Worm (Caenorhabditis elegans) whole organism, L3 larva: ENCODE results near the gene T21B10.4.

Experiments used
- R02D3.7 ChIP-seq: fragments of 150-350 bp; optimal IDR thresholded peaks from 2 replicates; lab custom pipeline; 2014; ENCODE audit warnings: missing biosample characterization, missing genetic modification characterization
- ZK546.5 ChIP-seq: sonication (generic microtip); optimal IDR thresholded peaks from 2 replicates; lab custom pipeline; 2017; ENCODE audit warnings: missing biosample characterization, missing genetic modification characterization
- aly-2 ChIP-seq: fragments of 150-350 bp; optimal IDR thresholded peaks from 2 replicates; lab custom pipeline; 2014; ENCODE audit warnings: missing biosample characterization, missing genetic modification characterization
- ceh-28 ChIP-seq: fragments of 150-350 bp; optimal IDR thresholded peaks from 2 replicates; lab custom pipeline; 2014; ENCODE audit warnings: missing biosample characterization, missing genetic modification reagents, missing genetic modification characterization
- ceh-82 ChIP-seq: fragments of 150-350 bp; optimal IDR thresholded peaks from 2 replicates; lab custom pipeline; 2014; ENCODE audit warnings: missing biosample characterization, missing genetic modification characterization
- ceh-9 ChIP-seq: sonication (generic microtip); optimal IDR thresholded peaks from 2 replicates; lab custom pipeline; 2018; ENCODE audit warnings: missing biosample characterization, missing genetic modification characterization
- daf-12 ChIP-seq: fragments of 150-350 bp; optimal IDR thresholded peaks from 2 replicates; lab custom pipeline; 2014; ENCODE audit warnings: missing biosample characterization, missing genetic modification reagents, missing genetic modification characterization
- egl-27 ChIP-seq: sonication (generic microtip); optimal IDR thresholded peaks from 4 replicates; lab custom pipeline; 2017; ENCODE audit warnings: missing biosample characterization, missing genetic modification reagents, missing genetic modification characterization
- egl-5 ChIP-seq: fragments of 150-350 bp; optimal IDR thresholded peaks from 2 replicates; lab custom pipeline; 2017; ENCODE audit warnings: missing biosample characterization, missing genetic modification reagents, missing genetic modification characterization, inconsistent platforms
- elt-2 ChIP-seq: sonication (generic microtip); optimal IDR thresholded peaks from 2 replicates; lab custom pipeline; 2016; ENCODE audit warnings: missing genetic modification reagents, mild to moderate bottlenecking, missing genetic modification characterization, missing compliant biosample characterization
- elt-3 ChIP-seq, 3 experiments: fragments of 150-350 bp in 1 of 3; sonication (generic microtip) in 2 of 3; optimal IDR thresholded peaks; 2 replicates in 2 of 3; 4 replicates in 1 of 3; lab custom pipeline; 2014 to 2017; ENCODE audit warnings: missing biosample characterization in 3 of 3, missing genetic modification characterization in 3 of 3
- eor-1 ChIP-seq, 2 experiments: fragments of 150-350 bp; optimal IDR thresholded peaks; 2 replicates each; lab custom pipeline; 2014 to 2018; ENCODE audit warnings: missing biosample characterization in 2 of 2, missing genetic modification characterization in 2 of 2
- fkh-10 ChIP-seq: sonication (generic microtip); optimal IDR thresholded peaks from 2 replicates; lab custom pipeline; 2017; ENCODE audit warnings: missing biosample characterization, missing genetic modification reagents, missing genetic modification characterization
- hmg-11 ChIP-seq: sonication (generic microtip); optimal IDR thresholded peaks from 2 replicates; lab custom pipeline; 2016; ENCODE audit warnings: missing genetic modification characterization, missing compliant biosample characterization
- jun-1 ChIP-seq: fragments of 150-350 bp; optimal IDR thresholded peaks from 2 replicates; lab custom pipeline; 2014; ENCODE audit warnings: missing biosample characterization, missing genetic modification reagents, missing genetic modification characterization
- lin-15B ChIP-seq: fragments of 150-350 bp; optimal IDR thresholded peaks from 2 replicates; lab custom pipeline; 2014; ENCODE audit warnings: missing biosample characterization, missing genetic modification characterization
- lin-39 ChIP-seq: fragments of 150-350 bp; optimal IDR thresholded peaks from 2 replicates; lab custom pipeline; 2018; ENCODE audit warnings: missing biosample characterization, missing genetic modification reagents, missing genetic modification characterization
- lsy-12 ChIP-seq: sonication (generic microtip); optimal IDR thresholded peaks from 2 replicates; lab custom pipeline; 2016; ENCODE audit warnings: mild to moderate bottlenecking, missing genetic modification characterization, missing compliant biosample characterization
- mml-1 ChIP-seq: fragments of 150-350 bp; sonication (generic microtip); optimal IDR thresholded peaks from 3 replicates; lab custom pipeline; 2014; ENCODE audit warnings: missing biosample characterization, missing genetic modification characterization
- nhr-23 ChIP-seq: fragments of 150-350 bp; optimal IDR thresholded peaks from 2 replicates; lab custom pipeline; 2014; ENCODE audit warnings: missing biosample characterization, missing genetic modification reagents, missing genetic modification characterization
- nhr-28 ChIP-seq: fragments of 150-350 bp; optimal IDR thresholded peaks from 2 replicates; lab custom pipeline; 2014; ENCODE audit warnings: missing biosample characterization, missing genetic modification characterization
- nhr-76 ChIP-seq: fragments of 150-350 bp; sonication (generic microtip); optimal IDR thresholded peaks from 5 replicates; lab custom pipeline; 2014; ENCODE audit warnings: missing biosample characterization, missing genetic modification characterization
- pha-4 ChIP-seq: fragments of 150-350 bp; optimal IDR thresholded peaks from 2 replicates; lab custom pipeline; 2014; ENCODE audit warnings: missing biosample characterization, missing genetic modification reagents, missing genetic modification characterization
- pqm-1 ChIP-seq: fragments of 150-350 bp; optimal IDR thresholded peaks from 2 replicates; lab custom pipeline; 2017; ENCODE audit warnings: missing biosample characterization, missing genetic modification characterization, inconsistent platforms
- sea-2 ChIP-seq: fragments of 150-350 bp; sonication (generic microtip); optimal IDR thresholded peaks from 4 replicates; lab custom pipeline; 2014; ENCODE audit warnings: missing biosample characterization, missing genetic modification reagents, missing genetic modification characterization
- skn-1 ChIP-seq: fragments of 150-350 bp; optimal IDR thresholded peaks from 2 replicates; lab custom pipeline; 2014; ENCODE audit warnings: missing biosample characterization, missing genetic modification characterization
- tbx-2 ChIP-seq: sonication (generic microtip); optimal IDR thresholded peaks from 2 replicates; lab custom pipeline; 2016; ENCODE audit warnings: mild to moderate bottlenecking, missing genetic modification characterization, missing compliant biosample characterization
- unc-39 ChIP-seq: sonication (generic microtip); optimal IDR thresholded peaks from 4 replicates; lab custom pipeline; 2017; ENCODE audit warnings: missing biosample characterization, missing genetic modification characterization
- zag-1 ChIP-seq: fragments of 150-350 bp; optimal IDR thresholded peaks from 2 replicates; lab custom pipeline; 2014; ENCODE audit warnings: missing biosample characterization, missing genetic modification characterization
- ztf-4 ChIP-seq: fragments of 150-350 bp; optimal IDR thresholded peaks from 2 replicates; lab custom pipeline; 2014; ENCODE audit warnings: missing biosample characterization, missing genetic modification characterization

T21B10.4 gene

DNA sequence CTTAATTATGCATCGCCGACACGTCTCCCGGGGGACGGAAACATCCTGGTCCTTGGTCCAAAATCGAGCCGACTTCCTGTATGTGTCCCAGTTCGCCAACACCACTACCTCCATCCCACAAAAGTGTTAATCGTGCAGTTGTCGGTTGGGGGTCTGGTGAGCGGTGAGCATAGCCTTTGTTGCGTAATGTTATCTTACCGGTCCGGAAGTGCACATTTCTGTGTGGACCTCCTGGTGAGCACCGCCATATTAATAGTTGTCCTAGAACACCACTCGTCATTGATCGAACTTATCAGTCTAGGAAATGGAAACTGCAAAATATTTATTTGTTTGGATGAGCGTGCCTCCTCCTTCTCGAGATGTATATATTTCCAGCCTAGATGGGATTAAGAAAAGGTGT lies 43.5 kb upstream of the T21B10.4 start:
- TF ChIP-seq pqm-1 (tag; lab: Kevin White, UChicago) (no peak), skn-1 (tag; lab: Kevin White, UChicago) (no peak), ceh-82 (no peak)

DNA sequence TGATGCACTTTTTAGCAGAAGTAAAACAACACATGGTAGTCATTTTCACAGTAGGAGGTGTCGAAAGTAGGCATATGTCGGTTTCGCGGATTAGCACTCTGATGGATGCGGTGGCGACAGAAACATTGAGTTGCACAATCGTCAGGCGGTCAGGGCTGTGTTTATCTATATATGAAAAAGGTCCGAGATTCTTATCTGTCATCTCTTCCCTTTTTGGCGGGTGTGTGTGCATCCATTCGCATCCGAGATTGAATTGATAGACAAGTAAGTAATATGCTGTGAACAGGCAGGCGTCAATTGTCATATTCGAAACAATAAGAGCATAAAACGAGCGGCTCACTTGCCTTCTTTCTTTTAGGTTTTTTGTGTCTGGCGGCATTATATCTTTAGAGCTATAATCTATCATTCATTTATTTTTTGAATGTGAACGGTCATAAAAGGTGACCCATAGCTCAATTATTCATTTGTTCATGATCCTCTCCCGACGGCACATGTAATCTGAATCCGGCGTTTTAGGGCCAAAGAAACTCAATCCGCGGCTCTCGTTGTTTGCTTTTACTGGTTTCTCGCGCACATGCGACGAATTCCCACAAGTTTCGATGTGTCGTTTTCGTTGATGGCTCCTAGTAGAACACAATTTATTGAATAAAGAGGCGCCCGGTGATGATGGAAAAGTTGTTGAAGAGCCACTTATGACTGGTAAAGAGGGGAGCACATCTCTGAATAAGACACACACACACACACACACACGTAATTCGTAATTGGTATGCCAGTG lies 41.9 kb upstream of the T21B10.4 start:
- TF ChIP-seq fkh-10 (no peak), sea-2 (GFP tag; lab: Kevin White, UChicago) (no peak), daf-12 (no peak), elt-3 (tag; optimal IDR thresholded peaks at IDR 0.05; lab: Kevin White, UChicago) (no peak), mml-1 (tag; lab: Kevin White, UChicago) (no peak), R02D3.7 (tag; lab: Kevin White, UChicago) (no peak), lin-15B (tag; lab: Kevin White, UChicago) (no peak), ceh-28 (tag; lab: Kevin White, UChicago) (no peak)

ce11 chrII:8899357-8899748 lies 41.3 kb upstream of the T21B10.4 start:
- TF ChIP-seq pqm-1 (tag; lab: Kevin White, UChicago), result no peak
- TF ChIP-seq nhr-23 (tag; lab: Kevin White, UChicago), result no peak
- TF ChIP-seq eor-1 (tag; optimal IDR thresholded peaks at IDR 0.05; lab: Kevin White, UChicago), result no peak
- TF ChIP-seq lsy-12 (tag; lab: Kevin White, UChicago), result no peak
- TF ChIP-seq elt-3 (tag; optimal IDR thresholded peaks at IDR 0.05; lab: Kevin White, UChicago), result no peak
- no peak for TF ChIP-seq egl-27
- no peak for TF ChIP-seq ZK546.5 (tag; lab: Kevin White, UChicago)
- TF ChIP-seq hmg-11 (tag; lab: Kevin White, UChicago), result no peak
- TF ChIP-seq tbx-2 (tag; lab: Kevin White, UChicago), result no peak
- no peak for TF ChIP-seq daf-12
- TF ChIP-seq ztf-4, result no peak
- no peak for TF ChIP-seq nhr-28
- TF ChIP-seq ceh-9 (tag; lab: Kevin White, UChicago), result no peak
- no peak for TF ChIP-seq egl-5 (tag; lab: Kevin White, UChicago)
- TF ChIP-seq, all 47 proteins: peak for 0

ce11 chrII:8903871-8904270 lies 36.8 kb upstream of the T21B10.4 start:
- TF ChIP-seq mml-1 (tag; lab: Kevin White, UChicago), result no peak
- TF ChIP-seq pqm-1 (tag; lab: Kevin White, UChicago), result no peak
- no peak for TF ChIP-seq ceh-82
- no peak for TF ChIP-seq elt-3 (tag; optimal IDR thresholded peaks at IDR 0.05; lab: Kevin White, UChicago)
- TF ChIP-seq aly-2 (tag; lab: Kevin White, UChicago), result no peak
- TF ChIP-seq nhr-76 (tag; lab: Kevin White, UChicago), result no peak
- no peak for TF ChIP-seq ceh-9 (tag; lab: Kevin White, UChicago)
- no peak for TF ChIP-seq egl-5 (tag; lab: Kevin White, UChicago)
- no peak for TF ChIP-seq ceh-28 (tag; lab: Kevin White, UChicago)
- TF ChIP-seq ZK546.5 (tag; lab: Kevin White, UChicago), result no peak
- no peak for TF ChIP-seq tbx-2 (tag; lab: Kevin White, UChicago)
- no peak for TF ChIP-seq lin-39 (tag; lab: Kevin White, UChicago)
- TF ChIP-seq jun-1 (tag; lab: Kevin White, UChicago), result no peak
- TF ChIP-seq daf-12, result no peak
- TF ChIP-seq unc-39 (tag; lab: Kevin White, UChicago), result no peak
- no peak for TF ChIP-seq lin-15B (tag; lab: Kevin White, UChicago)
- no peak for TF ChIP-seq zag-1 (tag; lab: Kevin White, UChicago)
- TF ChIP-seq pha-4 (tag; lab: Kevin White, UChicago), result no peak

ce11 chrII:8911929-8912328 lies 28.8 kb upstream of the T21B10.4 start, which contains the start of gene B0457.4:
Gene B0457.4 (minus strand): TSS chrII:8912029.
- TF ChIP-seq ceh-9 (tag; lab: Kevin White, UChicago) (no peak), nhr-23 (tag; lab: Kevin White, UChicago) (no peak), elt-2 (tag; lab: Kevin White, UChicago) (no peak)
- TF ChIP-seq, all 47 proteins: peak for 0
